Worm (Caenorhabditis elegans) whole organism, young adult: ENCODE measurements around the gene ZK616.65.

Experiments used
- B0336.3 ChIP-seq: fragments of 200-800 bp; sonication (Bioruptor generic); IDR thresholded peaks from 2 replicates; pipeline ENCODE4 v1.3.6; 2022; ENCODE audit warnings: missing genetic modification characterization, missing compliant biosample characterization
- C17E4.6 ChIP-seq: fragments of 200-800 bp; sonication (Bioruptor generic); IDR thresholded peaks from 2 replicates; pipeline ENCODE4 v1.3.6; 2022; ENCODE audit warnings: missing genetic modification reagents, missing genetic modification characterization, missing compliant biosample characterization
- F23B12.7 ChIP-seq: sonication (generic microtip); optimal IDR thresholded peaks from 2 replicates; lab custom pipeline; 2017; ENCODE audit warnings: missing genetic modification characterization, mild to moderate bottlenecking, missing compliant biosample characterization, antibody characterized with exemption, moderate library complexity; ENCODE audit not compliant: insufficient read depth
- F49E8.2 ChIP-seq: sonication (generic microtip); optimal IDR thresholded peaks from 3 replicates; lab custom pipeline; 2017; ENCODE audit warnings: missing genetic modification characterization, mild to moderate bottlenecking, missing compliant biosample characterization, antibody characterized with exemption, moderate library complexity; ENCODE audit not compliant: insufficient read depth
- F57C9.4 ChIP-seq: sonication (generic microtip); optimal IDR thresholded peaks from 2 replicates; lab custom pipeline; 2017; ENCODE audit warnings: mild to moderate bottlenecking, missing genetic modification characterization, missing compliant biosample characterization
- T07F8.4 ChIP-seq: sonication (generic microtip); optimal IDR thresholded peaks from 2 replicates; lab custom pipeline; 2016; ENCODE audit warnings: mild to moderate bottlenecking, missing genetic modification characterization, moderate library complexity, missing compliant biosample characterization
- Y79H2A.3 ChIP-seq: fragments of 200-800 bp; sonication (Bioruptor generic); conservative IDR thresholded peaks from 2 replicates; pipeline ENCODE4 v1.3.6; 2022; ENCODE audit warnings: missing genetic modification reagents, missing genetic modification characterization, missing compliant biosample characterization
- Y95B8A.8 ChIP-seq: fragments of 200-800 bp; sonication (Bioruptor generic); IDR thresholded peaks from 2 replicates; pipeline ENCODE4 v1.3.6; 2022; ENCODE audit warnings: missing genetic modification reagents, missing genetic modification characterization, missing compliant biosample characterization
- athp-1 ChIP-seq: sonication (generic microtip); optimal IDR thresholded peaks from 2 replicates; lab custom pipeline; 2017; ENCODE audit warnings: mild to moderate bottlenecking, missing genetic modification characterization, missing compliant biosample characterization
- attf-3 ChIP-seq: fragments of 200-800 bp; sonication (Bioruptor generic); conservative IDR thresholded peaks from 2 replicates; pipeline ENCODE4 v1.3.6; 2022; ENCODE audit warnings: missing genetic modification reagents, missing genetic modification characterization, missing compliant biosample characterization
- attf-5 ChIP-seq: fragments of 200-800 bp; sonication (Bioruptor generic); optimal IDR thresholded peaks from 2 replicates; lab custom pipeline; 2018; ENCODE audit warnings: mild to moderate bottlenecking, missing genetic modification characterization, missing compliant biosample characterization
- cebp-1 ChIP-seq, 2 experiments: fragments of 200-800 bp in 1 of 2; sonication (Bioruptor generic) in 1 of 2; sonication (generic microtip) in 1 of 2; IDR thresholded peaks in 1 of 2; optimal IDR thresholded peaks in 1 of 2; 2 replicates each; pipeline versions ENCODE4 v1.3.6 to Lab custom; 2017 to 2022; ENCODE audit warnings: missing compliant biosample characterization in 2 of 2, missing genetic modification characterization in 2 of 2, mild to moderate bottlenecking in 1 of 2, missing genetic modification reagents in 1 of 2, moderate library complexity in 1 of 2
- ceh-27 ChIP-seq: fragments of 200-800 bp; sonication (Bioruptor generic); optimal IDR thresholded peaks from 2 replicates; lab custom pipeline; 2018; ENCODE audit warnings: mild to moderate bottlenecking, missing genetic modification characterization, moderate library complexity, missing compliant biosample characterization
- ceh-91 ChIP-seq: fragments of 200-800 bp; sonication (Bioruptor generic); IDR thresholded peaks from 2 replicates; pipeline ENCODE4 v1.3.6; 2022; ENCODE audit warnings: missing genetic modification reagents, missing genetic modification characterization, missing compliant biosample characterization
- dox-1 ChIP-seq: fragments of 200-800 bp; sonication (Bioruptor generic); IDR thresholded peaks from 2 replicates; pipeline ENCODE4 v1.3.6; 2022; ENCODE audit warnings: missing genetic modification reagents, missing genetic modification characterization, missing compliant biosample characterization
- dpff-1 ChIP-seq: sonication (generic microtip); optimal IDR thresholded peaks from 2 replicates; lab custom pipeline; 2017; ENCODE audit warnings: mild to moderate bottlenecking, missing genetic modification characterization, missing compliant biosample characterization
- egl-18 ChIP-seq: fragments of 200-800 bp; sonication (Bioruptor generic); IDR thresholded peaks from 2 replicates; pipeline ENCODE4 v1.3.6; 2022; ENCODE audit warnings: missing genetic modification reagents, missing genetic modification characterization, missing compliant biosample characterization
- egl-44 ChIP-seq: fragments of 200-800 bp; sonication (Bioruptor generic); IDR thresholded peaks from 2 replicates; pipeline ENCODE4 v1.3.6; 2022; ENCODE audit warnings: missing genetic modification reagents, missing genetic modification characterization, missing compliant biosample characterization
- ekl-4 ChIP-seq: fragments of 200-800 bp; sonication (Bioruptor generic); IDR thresholded peaks from 2 replicates; pipeline ENCODE4 v1.3.6; 2022; ENCODE audit warnings: missing genetic modification reagents, missing genetic modification characterization, missing compliant biosample characterization
- fkh-3 ChIP-seq: sonication (generic microtip); optimal IDR thresholded peaks from 2 replicates; lab custom pipeline; 2016; ENCODE audit warnings: mild to moderate bottlenecking, missing genetic modification characterization, missing compliant biosample characterization
- hmg-1.2 ChIP-seq: fragments of 200-800 bp; sonication (Bioruptor generic); IDR thresholded peaks from 2 replicates; pipeline ENCODE4 v1.3.6; 2022; ENCODE audit warnings: missing genetic modification reagents, missing genetic modification characterization, missing compliant biosample characterization
- hsf-1 ChIP-seq: fragments of 200-800 bp; sonication (Bioruptor generic); IDR thresholded peaks from 2 replicates; pipeline ENCODE4 v1.3.6; 2022; ENCODE audit warnings: missing genetic modification reagents, missing genetic modification characterization, missing compliant biosample characterization
- lin-26 ChIP-seq: fragments of 200-800 bp; sonication (Bioruptor generic); IDR thresholded peaks from 2 replicates; pipeline ENCODE4 v1.3.6; 2022; ENCODE audit warnings: missing genetic modification reagents, missing genetic modification characterization, missing compliant biosample characterization
- lin-54 ChIP-seq: fragments of 200-800 bp; sonication (Bioruptor generic); optimal IDR thresholded peaks from 2 replicates; lab custom pipeline; 2018; ENCODE audit warnings: mild to moderate bottlenecking, missing genetic modification characterization, missing compliant biosample characterization
- lsl-1 ChIP-seq: fragments of 200-800 bp; sonication (Bioruptor generic); optimal IDR thresholded peaks from 2 replicates; lab custom pipeline; 2018; ENCODE audit warnings: mild to moderate bottlenecking, missing genetic modification characterization, moderate library complexity, missing compliant biosample characterization
- madf-10 ChIP-seq: sonication (generic microtip); optimal IDR thresholded peaks from 2 replicates; lab custom pipeline; 2016; ENCODE audit warnings: mild to moderate bottlenecking, missing genetic modification characterization, missing compliant biosample characterization
- madf-6 ChIP-seq: fragments of 200-800 bp; sonication (Bioruptor generic); IDR thresholded peaks from 2 replicates; pipeline ENCODE4 v1.3.6; 2022; ENCODE audit warnings: missing genetic modification reagents, missing genetic modification characterization, missing compliant biosample characterization
- madf-8 ChIP-seq: fragments of 200-800 bp; sonication (Bioruptor generic); conservative IDR thresholded peaks from 2 replicates; pipeline ENCODE4 v1.3.6; 2022; ENCODE audit warnings: missing genetic modification reagents, missing genetic modification characterization, missing compliant biosample characterization
- mcd-1 ChIP-seq: fragments of 200-800 bp; sonication (Bioruptor generic); IDR thresholded peaks from 2 replicates; pipeline ENCODE4 v1.3.6; 2022; ENCODE audit warnings: missing genetic modification reagents, missing genetic modification characterization, missing compliant biosample characterization
- mel-28 ChIP-seq: sonication (generic microtip); optimal IDR thresholded peaks from 2 replicates; lab custom pipeline; 2016; ENCODE audit warnings: borderline replicate concordance, mild to moderate bottlenecking, missing genetic modification characterization, missing compliant biosample characterization
- nfyb-1 ChIP-seq: fragments of 200-800 bp; sonication (Bioruptor generic); IDR thresholded peaks from 2 replicates; pipeline ENCODE4 v1.3.6; 2022; ENCODE audit warnings: missing genetic modification reagents, missing genetic modification characterization, missing compliant biosample characterization
- nhr-179 ChIP-seq: sonication (generic microtip); optimal IDR thresholded peaks from 2 replicates; lab custom pipeline; 2016; ENCODE audit warnings: mild to moderate bottlenecking, missing genetic modification characterization, missing compliant biosample characterization
- nhr-80 ChIP-seq: sonication (generic microtip); optimal IDR thresholded peaks from 2 replicates; lab custom pipeline; 2016; ENCODE audit warnings: missing genetic modification characterization, missing compliant biosample characterization
- pbrm-1 ChIP-seq: fragments of 200-800 bp; sonication (Bioruptor generic); IDR thresholded peaks from 2 replicates; pipeline ENCODE4 v1.3.6; 2022; ENCODE audit warnings: missing genetic modification reagents, missing genetic modification characterization, missing compliant biosample characterization
- sea-2 ChIP-seq: fragments of 200-800 bp; sonication (Bioruptor generic); IDR thresholded peaks from 2 replicates; pipeline ENCODE4 v1.3.6; 2022; ENCODE audit warnings: missing genetic modification characterization, missing compliant biosample characterization
- snpc-4 ChIP-seq, 5 experiments: fragments of 150-350 bp in 1 of 5; sonication (generic microtip) in 4 of 5; optimal IDR thresholded peaks; 2 replicates each; lab custom pipeline; 2014 to 2018; ENCODE audit warnings: missing genetic modification characterization in 5 of 5, missing biosample characterization in 3 of 5, antibody characterized with exemption in 2 of 5, mild to moderate bottlenecking in 2 of 5, missing compliant biosample characterization in 2 of 5, missing genotype in 2 of 5, moderate library complexity in 2 of 5, missing genetic modification reagents in 1 of 5
- tbp1 ChIP-seq: fragments of 200-800 bp; sonication (Bioruptor generic); optimal IDR thresholded peaks from 2 replicates; lab custom pipeline; 2018; ENCODE audit warnings: mild to moderate bottlenecking, missing genetic modification characterization, missing compliant biosample characterization
- zfh-2 ChIP-seq: fragments of 200-800 bp; sonication (Bioruptor generic); conservative IDR thresholded peaks from 2 replicates; pipeline ENCODE4 v1.3.6; 2022; ENCODE audit warnings: missing genetic modification reagents, missing genetic modification characterization, missing compliant biosample characterization
- ztf-28 ChIP-seq: fragments of 200-800 bp; sonication (Bioruptor generic); IDR thresholded peaks from 2 replicates; pipeline ENCODE4 v1.3.6; 2022; ENCODE audit warnings: missing genetic modification reagents, missing genetic modification characterization, missing compliant biosample characterization

The ZK616.65 gene

ce11 chrIV:5369414-5369813, 41.6 kb downstream of the ZK616.65 start, which contains the start of gene F41H10.3:
TSS of gene F41H10.3 (plus strand) at chrIV:5369801.
- TF ChIP-seq lsl-1 (GFP tag; lab: Kevin White, UChicago) (no peak), mcd-1 (GFP tag; lab: Robert Waterston, UW) (0 out of 2 replicates have a peak, but pooled peaks have one; percentile 31)

- TF ChIP-seq lsl-1 (GFP tag; lab: Kevin White, UChicago) (no peak), C17E4.6 (GFP tag; lab: Robert Waterston, UW) (peak; percentile 23; the same call in 1 of the 2 replicates), madf-6 (peak; percentile 52), B0336.3 (GFP tag; lab: Robert Waterston, UW) (peak; percentile 46; the same call in 1 of the 2 replicates), lin-54 (GFP tag; lab: Kevin White, UChicago) (peak; percentile 6), ekl-4 (GFP tag; lab: Robert Waterston, UW) (0 out of 2 replicates have a peak, but pooled peaks have one; percentile 48), cebp-1 (GFP tag; IDR thresholded peaks at IDR 0.05; lab: Robert Waterston, UW) (no peak), cebp-1 (tag; optimal IDR thresholded peaks at IDR 0.05; lab: Kevin White, UChicago) (peak; percentile 49), mcd-1 (GFP tag; lab: Robert Waterston, UW) (peak; percentile 67), F57C9.4 (tag; lab: Kevin White, UChicago) (no peak), mel-28 (tag; lab: Kevin White, UChicago) (no peak), Y95B8A.8 (0 out of 2 replicates have a peak, but pooled peaks have one; percentile 40), pbrm-1 (GFP tag; lab: Robert Waterston, UW) (0 out of 2 replicates have a peak, but pooled peaks have one; percentile 31), zfh-2 (GFP tag; lab: Robert Waterston, UW) (peak; percentile 63), snpc-4 (GFP tag; optimal IDR thresholded peaks at IDR 0.05; lab: Kevin White, UChicago) (no peak), snpc-4 (tag; optimal IDR thresholded peaks at IDR 0.05; lab: Kevin White, UChicago) (peak in 2 of 4 experiments; percentile 20 to 67), sea-2 (GFP tag; lab: Robert Waterston, UW) (no peak), dox-1 (GFP tag; lab: Robert Waterston, UW) (peak; percentile 36; the same call in 1 of the 2 replicates), egl-18 (GFP tag; lab: Robert Waterston, UW) (peak; percentile 63; the same call in 1 of the 2 replicates), lin-26 (GFP tag; lab: Robert Waterston, UW) (no peak), F23B12.7 (tag; lab: Kevin White, UChicago) (no peak), tbp1 (GFP tag; lab: Kevin White, UChicago) (peak; percentile 8), attf-5 (GFP tag; lab: Kevin White, UChicago) (peak; percentile 77), nfyb-1 (0 out of 2 replicates have a peak, but pooled peaks have one; percentile 20), nhr-80 (tag; lab: Kevin White, UChicago) (peak; percentile 11), madf-10 (no peak), hmg-1.2 (GFP tag; lab: Robert Waterston, UW) (peak; percentile 93)
- TF ChIP-seq, all 124 proteins: peak for 18
These were observed 42.2 kb downstream of the ZK616.65 start for ce11 chrIV:5368860-5369259.

ce11 chrIV:5367899-5368298, 43.1 kb downstream of the ZK616.65 start:
- TF ChIP-seq madf-8 (GFP tag; lab: Robert Waterston, UW) (no peak), hsf-1 (GFP tag; lab: Robert Waterston, UW) (no peak), snpc-4 (GFP tag; optimal IDR thresholded peaks at IDR 0.05; lab: Kevin White, UChicago) (no peak), snpc-4 (tag; optimal IDR thresholded peaks at IDR 0.05; lab: Kevin White, UChicago) (no peak), nhr-179 (no peak), F57C9.4 (tag; lab: Kevin White, UChicago) (no peak), ceh-27 (GFP tag; lab: Kevin White, UChicago) (no peak), dox-1 (GFP tag; lab: Robert Waterston, UW) (no peak), egl-44 (GFP tag; lab: Robert Waterston, UW) (no peak), Y79H2A.3 (GFP tag; lab: Robert Waterston, UW) (no peak), T07F8.4 (tag; lab: Kevin White, UChicago) (no peak), attf-5 (GFP tag; lab: Kevin White, UChicago) (no peak), ceh-91 (GFP tag; lab: Robert Waterston, UW) (no peak), athp-1 (tag; lab: Kevin White, UChicago) (no peak), fkh-3 (tag; lab: Kevin White, UChicago) (no peak), ztf-28 (no peak), dpff-1 (tag; lab: Kevin White, UChicago) (no peak), attf-3 (no peak), sea-2 (GFP tag; lab: Robert Waterston, UW) (no peak), F49E8.2 (tag; lab: Kevin White, UChicago) (no peak)
- TF ChIP-seq, all 124 proteins: peak for 0
